Worm (Caenorhabditis elegans) whole organism, midembryonic: ENCODE data around the gene F34D10.8.

Experiments
- T22C8.4 ChIP-seq: fragments of 200-800 bp; sonication (Bioruptor generic); IDR thresholded peaks from 2 replicates; pipeline ENCODE4 v1.3.6; 2022; ENCODE audit warnings: missing genetic modification characterization, missing compliant biosample characterization
- cog-1 ChIP-seq: sonication (generic microtip); optimal IDR thresholded peaks from 2 replicates; lab custom pipeline; 2016; ENCODE audit warnings: missing genetic modification characterization, missing compliant biosample characterization
- flt-1 ChIP-seq: fragments of 200-800 bp; sonication (Bioruptor generic); IDR thresholded peaks from 2 replicates; pipeline ENCODE4 v1.3.6; 2022; ENCODE audit warnings: missing genetic modification characterization, missing compliant biosample characterization
- klf-2 ChIP-seq: fragments of 200-800 bp; sonication (Bioruptor generic); conservative IDR thresholded peaks from 2 replicates; pipeline ENCODE4 v1.3.6; 2022; ENCODE audit warnings: missing genetic modification reagents, missing genetic modification characterization, missing compliant biosample characterization
- med-1 ChIP-seq: sonication (generic microtip); optimal IDR thresholded peaks from 2 replicates; lab custom pipeline; 2017; ENCODE audit warnings: missing genetic modification characterization, mild to moderate bottlenecking, missing compliant biosample characterization, antibody characterized with exemption, missing genetic modification reagents; ENCODE audit not compliant: insufficient read depth
- ref-1 ChIP-seq: fragments of 200-800 bp; sonication (Bioruptor generic); conservative IDR thresholded peaks from 2 replicates; pipeline ENCODE4 v1.3.6; 2022; ENCODE audit warnings: missing genetic modification reagents, missing genetic modification characterization, missing compliant biosample characterization
- tab-1 ChIP-seq: fragments of 200-800 bp; sonication (Bioruptor generic); IDR thresholded peaks from 2 replicates; pipeline ENCODE4 v1.3.6; 2022; ENCODE audit warnings: missing genetic modification characterization, missing compliant biosample characterization
- ztf-23 ChIP-seq: fragments of 200-800 bp; sonication (Bioruptor generic); IDR thresholded peaks from 2 replicates; pipeline ENCODE4 v1.3.6; 2022; ENCODE audit warnings: missing genetic modification reagents, missing genetic modification characterization, missing compliant biosample characterization
- ztf-29 ChIP-seq: fragments of 200-800 bp; sonication (Bioruptor generic); IDR thresholded peaks from 2 replicates; pipeline ENCODE4 v1.3.6; 2022; ENCODE audit warnings: missing genetic modification reagents, missing genetic modification characterization, missing compliant biosample characterization

The F34D10.8 gene

DNA sequence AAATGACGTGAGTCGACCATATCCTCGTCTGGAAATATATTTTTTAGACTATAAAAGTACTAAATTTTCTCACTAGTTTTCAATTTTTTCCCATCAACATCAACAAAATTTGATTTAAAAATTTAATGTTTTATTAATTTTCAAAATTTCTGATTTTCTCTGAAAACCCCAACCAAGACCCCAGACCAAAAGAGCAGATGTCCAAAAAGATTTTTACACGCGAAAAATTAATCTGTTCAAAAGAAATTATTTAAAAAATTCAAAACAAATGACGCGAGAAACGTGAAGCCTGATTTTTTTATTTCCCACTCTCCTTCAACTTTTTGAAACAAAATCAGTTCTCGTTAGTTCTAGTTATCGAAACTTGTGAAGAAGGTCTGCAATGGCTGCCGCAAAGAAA lies at the start of gene F34D10.8:
Gene F34D10.8 (plus strand): TSS at position 301 of the 400 bp plus-strand sequence.
- no peak for TF ChIP-seq flt-1 (GFP tag; lab: Robert Waterston, UW)
- no peak for TF ChIP-seq T22C8.4 (GFP tag; lab: Robert Waterston, UW)

DNA sequence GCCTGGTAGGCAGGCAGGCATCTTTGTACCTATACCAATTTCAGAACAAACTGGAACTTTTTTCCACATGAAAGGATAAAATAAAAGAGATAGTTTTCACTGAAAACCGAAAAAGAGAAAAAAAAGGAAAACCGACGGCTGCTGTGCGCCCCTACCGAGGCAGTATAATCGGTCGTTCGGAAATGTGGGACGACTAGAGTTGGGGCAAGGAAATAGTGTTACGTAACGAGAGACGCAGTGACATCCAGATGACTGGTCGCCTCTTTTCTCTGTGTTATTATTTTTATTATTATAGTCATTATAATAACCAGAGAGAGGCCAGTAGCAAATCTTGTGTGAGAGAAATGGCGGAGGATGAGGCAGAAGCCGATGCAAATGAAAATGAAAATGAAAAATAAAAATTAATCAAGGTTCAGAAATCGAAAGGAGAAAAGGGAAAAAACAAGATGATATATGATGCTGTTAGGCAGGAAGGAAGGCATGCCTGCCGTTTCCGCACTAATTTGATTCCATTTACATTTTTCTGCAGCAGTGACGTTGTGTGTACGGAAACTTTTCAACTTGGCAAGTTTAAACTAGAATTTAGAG lies 49.1 kb upstream of the F34D10.8 start:
- TF ChIP-seq ztf-29 (GFP tag; lab: Robert Waterston, UW) (no peak), T22C8.4 (GFP tag; lab: Robert Waterston, UW) (no peak), cog-1 (tag; lab: Kevin White, UChicago) (no peak), med-1 (GFP tag; lab: Kevin White, UChicago) (no peak), tab-1 (GFP tag; lab: Robert Waterston, UW) (no peak), ztf-23 (GFP tag; lab: Robert Waterston, UW) (no peak), klf-2 (GFP tag; lab: Robert Waterston, UW) (no peak)

DNA sequence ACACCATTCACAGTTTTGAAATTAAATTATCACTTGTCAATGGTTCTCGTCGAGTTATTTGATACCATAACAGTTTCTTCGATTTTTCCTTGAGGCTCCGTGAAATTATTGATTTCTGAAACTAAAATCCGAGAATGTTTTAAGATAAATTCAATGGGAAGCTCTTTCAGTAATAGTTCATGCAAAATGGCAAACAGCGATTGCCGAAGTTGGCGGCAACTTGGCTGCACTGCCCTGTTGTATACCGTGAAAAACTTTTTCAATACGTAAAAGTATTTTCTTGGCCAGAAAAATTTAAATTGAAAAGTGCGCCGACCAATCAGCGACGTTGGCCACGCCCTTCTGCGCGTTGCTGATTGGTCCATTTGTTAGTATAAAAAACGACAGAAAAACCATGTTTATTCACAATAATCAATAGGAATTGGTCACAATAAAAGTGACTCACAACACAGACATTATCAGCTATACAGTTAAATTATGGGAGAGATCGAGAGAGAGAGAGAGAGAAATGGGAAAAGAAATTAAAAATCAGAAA lies 47.6 kb upstream of the F34D10.8 start:
- TF ChIP-seq ztf-23 (GFP tag; lab: Robert Waterston, UW): no peak
- no peak for TF ChIP-seq klf-2 (GFP tag; lab: Robert Waterston, UW)
- TF ChIP-seq flt-1 (GFP tag; lab: Robert Waterston, UW): no peak
- no peak for TF ChIP-seq ref-1 (GFP tag; lab: Robert Waterston, UW)
- no peak for TF ChIP-seq tab-1 (GFP tag; lab: Robert Waterston, UW)
- TF ChIP-seq med-1 (GFP tag; lab: Kevin White, UChicago): no peak
- TF ChIP-seq T22C8.4 (GFP tag; lab: Robert Waterston, UW): no peak
- TF ChIP-seq cog-1 (tag; lab: Kevin White, UChicago): no peak
- TF ChIP-seq ztf-29 (GFP tag; lab: Robert Waterston, UW): no peak

DNA sequence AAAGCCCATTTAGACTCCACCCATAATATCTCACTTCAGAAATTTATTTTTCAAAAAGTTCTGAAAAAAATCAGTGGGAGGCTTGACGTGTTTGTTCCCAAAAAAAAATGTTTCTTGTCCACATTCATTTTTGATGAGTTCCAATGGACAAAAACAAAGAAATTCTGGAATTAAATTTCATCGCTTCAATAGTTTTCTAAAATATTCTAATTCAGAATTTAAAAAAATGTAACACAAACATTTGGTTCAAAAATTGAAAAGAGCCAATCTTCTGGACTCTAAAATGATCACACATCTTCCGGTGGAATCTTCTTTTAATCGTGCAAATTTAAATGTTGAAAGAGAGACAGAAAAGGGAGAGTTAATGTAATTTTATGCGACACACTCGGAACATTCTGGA lies 38.1 kb upstream of the F34D10.8 start:
- TF ChIP-seq cog-1 (tag; lab: Kevin White, UChicago) (no peak), med-1 (GFP tag; lab: Kevin White, UChicago) (no peak), ztf-29 (GFP tag; lab: Robert Waterston, UW) (no peak), klf-2 (GFP tag; lab: Robert Waterston, UW) (no peak), T22C8.4 (GFP tag; lab: Robert Waterston, UW) (no peak), tab-1 (GFP tag; lab: Robert Waterston, UW) (no peak), ztf-23 (GFP tag; lab: Robert Waterston, UW) (no peak), ref-1 (GFP tag; lab: Robert Waterston, UW) (no peak), flt-1 (GFP tag; lab: Robert Waterston, UW) (no peak)

DNA sequence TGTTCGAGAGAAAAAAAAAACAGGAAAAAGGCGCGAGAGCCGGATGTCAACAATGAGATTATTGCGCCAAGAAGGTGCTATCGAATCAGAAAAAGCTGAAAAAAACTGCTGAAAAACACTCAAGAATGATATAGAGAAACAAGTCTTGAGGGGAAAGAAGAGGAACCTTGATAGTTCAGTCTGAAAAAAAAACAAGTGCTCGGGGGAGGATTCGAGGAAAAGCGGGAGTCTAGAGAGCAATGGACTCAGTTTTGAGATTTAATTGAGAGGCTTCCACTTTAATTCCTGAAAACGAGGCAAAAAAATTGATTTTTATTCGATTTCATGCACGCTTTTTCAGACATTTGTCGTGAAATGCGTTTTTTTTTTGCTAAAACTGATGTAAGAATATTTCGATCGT lies 36.0 kb upstream of the F34D10.8 start, which contains the start of gene npr-15:
Gene npr-15 (minus strand): TSS at position 101 of the 400 bp plus-strand sequence.
- TF ChIP-seq flt-1 (GFP tag; lab: Robert Waterston, UW): no peak

DNA sequence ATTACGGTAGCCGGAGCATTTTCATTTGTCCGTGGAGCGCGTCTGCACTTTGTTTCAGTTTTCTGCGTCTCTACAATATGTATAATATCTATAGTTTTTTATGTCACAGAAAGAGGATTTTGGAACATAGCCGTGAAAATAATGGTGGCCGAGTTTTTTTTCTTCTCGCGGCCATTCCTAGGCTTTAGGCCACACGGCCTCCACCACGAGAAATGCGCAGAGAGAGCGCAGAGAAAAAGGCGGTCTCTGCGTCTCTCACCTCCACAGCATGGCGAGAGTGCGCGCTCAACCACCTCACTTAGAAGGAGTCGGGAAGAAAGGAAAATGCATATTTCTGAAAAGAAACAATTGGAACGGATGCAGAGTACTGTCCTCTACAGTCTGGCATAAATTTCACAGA lies 35.2 kb upstream of the F34D10.8 start:
- TF ChIP-seq klf-2 (GFP tag; lab: Robert Waterston, UW): peak; percentile 54; the same call in 1 of the 2 replicates
- TF ChIP-seq ztf-23 (GFP tag; lab: Robert Waterston, UW): peak; percentile 81
- TF ChIP-seq ref-1 (GFP tag; lab: Robert Waterston, UW): 0 out of 2 replicates have a peak, but pooled peaks have one; percentile 15

DNA sequence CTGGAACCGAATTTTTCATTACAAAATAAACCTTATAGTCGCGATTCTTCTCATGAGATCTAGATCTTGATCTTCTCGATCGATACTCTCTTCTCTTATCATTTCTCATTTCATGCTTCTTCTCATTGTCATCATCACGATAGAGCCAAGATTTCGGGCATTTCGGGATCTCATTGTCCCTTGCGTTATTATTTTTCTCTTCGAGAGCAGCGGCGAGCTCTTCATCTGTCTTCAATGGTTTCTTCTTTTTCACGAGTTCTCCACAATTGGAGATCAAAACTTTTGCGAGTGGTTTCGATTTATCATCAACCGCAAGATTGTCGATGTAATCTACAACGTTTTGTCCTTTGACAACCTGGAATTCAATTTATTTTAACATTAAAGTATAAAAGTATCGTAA lies 32.2 kb upstream of the F34D10.8 start:
- no peak for TF ChIP-seq ref-1 (GFP tag; lab: Robert Waterston, UW)
- TF ChIP-seq flt-1 (GFP tag; lab: Robert Waterston, UW): no peak
- TF ChIP-seq cog-1 (tag; lab: Kevin White, UChicago): no peak
- no peak for TF ChIP-seq T22C8.4 (GFP tag; lab: Robert Waterston, UW)
- no peak for TF ChIP-seq ztf-23 (GFP tag; lab: Robert Waterston, UW)
- TF ChIP-seq ztf-29 (GFP tag; lab: Robert Waterston, UW): no peak
- no peak for TF ChIP-seq klf-2 (GFP tag; lab: Robert Waterston, UW)
- no peak for TF ChIP-seq med-1 (GFP tag; lab: Kevin White, UChicago)
- TF ChIP-seq tab-1 (GFP tag; lab: Robert Waterston, UW): no peak

DNA sequence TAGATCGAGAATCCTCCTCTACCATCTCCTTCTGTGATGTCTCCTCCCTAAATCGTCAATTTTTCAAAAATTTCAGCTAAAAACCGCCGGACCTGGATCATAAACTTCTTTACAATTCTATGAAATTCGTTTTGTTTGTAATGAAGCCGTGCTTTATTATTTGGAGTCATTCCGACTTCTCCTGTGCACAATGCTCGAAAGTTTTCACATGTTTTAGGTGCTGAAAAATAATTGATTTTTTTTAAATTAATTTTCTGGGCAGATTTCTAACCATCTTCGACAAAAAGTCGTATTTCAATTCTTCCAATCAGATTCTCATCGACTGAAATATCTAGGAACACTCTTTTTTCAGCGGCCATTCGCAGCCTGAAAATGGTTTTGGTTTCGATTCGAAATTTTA lies 31.3 kb upstream of the F34D10.8 start, which contains the start of gene cyn-9:
Gene cyn-9 (minus strand): TSS at position 366 of the 400 bp plus-strand sequence.
- TF ChIP-seq ztf-29 (GFP tag; lab: Robert Waterston, UW) (no peak), med-1 (GFP tag; lab: Kevin White, UChicago) (no peak), ref-1 (GFP tag; lab: Robert Waterston, UW) (no peak), ztf-23 (GFP tag; lab: Robert Waterston, UW) (no peak)

DNA sequence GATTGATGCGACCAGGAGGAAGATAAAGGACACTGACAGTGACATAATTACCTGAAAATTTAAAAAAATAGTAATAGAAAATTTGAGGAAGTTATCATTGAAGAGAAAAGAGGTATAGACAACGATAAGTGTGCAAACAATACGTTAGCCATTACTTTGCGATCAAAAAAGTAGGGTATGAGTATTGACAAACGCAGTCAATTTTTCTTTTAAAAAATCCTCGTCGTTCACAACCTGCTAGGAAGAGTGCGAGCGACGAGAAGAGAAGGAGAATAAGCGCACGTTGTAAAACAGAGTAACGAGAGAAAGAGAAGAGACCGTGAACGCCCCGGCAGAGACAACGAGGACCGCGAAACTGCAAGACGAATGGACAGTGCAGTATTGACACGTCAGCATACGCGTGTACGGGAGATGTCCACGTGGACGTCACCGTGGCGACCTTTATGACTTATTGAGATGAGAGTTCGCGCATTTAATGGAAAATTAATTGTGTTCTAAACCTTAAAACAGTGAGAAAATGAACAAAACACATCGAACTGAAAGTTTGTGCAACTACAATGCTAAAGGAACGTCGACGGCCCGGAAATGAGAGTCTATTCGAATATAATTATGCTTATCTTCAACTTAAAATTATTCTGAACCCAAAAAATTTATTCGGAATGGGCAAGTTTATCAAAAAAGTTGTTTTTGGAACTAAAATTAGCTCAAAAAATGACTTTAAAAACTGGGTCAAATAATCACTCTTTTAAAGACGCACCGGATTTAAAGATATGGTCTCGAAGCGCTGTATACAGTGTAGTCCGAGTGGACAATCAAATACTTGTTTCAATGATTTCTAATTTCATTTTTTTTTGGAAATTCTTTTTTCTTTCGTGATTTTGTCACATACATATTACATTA lies 28.9 kb upstream of the F34D10.8 start, which contains the start of the genes pdi-1 and C14B1.2:
Gene pdi-1 (minus strand): TSS at position 51 of the 900 bp plus-strand sequence.
Gene C14B1.2 (plus strand): TSS at position 850 of the 900 bp plus-strand sequence.
- TF ChIP-seq flt-1 (GFP tag; lab: Robert Waterston, UW): no peak
- 0 out of 2 replicates have a peak, but pooled peaks have one; percentile 20 for TF ChIP-seq ztf-29 (GFP tag; lab: Robert Waterston, UW)
